Worm (Caenorhabditis elegans) whole organism, late embryonic: ENCODE measurements around the gene lat-2.

Experiments used
- C08G9.2 ChIP-seq: sonication (generic microtip); optimal IDR thresholded peaks from 2 replicates; lab custom pipeline; 2016; ENCODE audit warnings: mild to moderate bottlenecking, missing genetic modification characterization, moderate library complexity, missing compliant biosample characterization
- C38D4.7 ChIP-seq: fragments of 200-800 bp; sonication (Bioruptor generic); optimal IDR thresholded peaks from 2 replicates; lab custom pipeline; 2018; ENCODE audit warnings: mild to moderate bottlenecking, missing genetic modification characterization, moderate library complexity, missing compliant biosample characterization
- F13H6.1 ChIP-seq: sonication (generic microtip); optimal IDR thresholded peaks from 2 replicates; lab custom pipeline; 2016; ENCODE audit warnings: missing genetic modification characterization, missing compliant biosample characterization
- K02D7.2 ChIP-seq: sonication (generic microtip); optimal IDR thresholded peaks from 2 replicates; lab custom pipeline; 2017; ENCODE audit warnings: mild to moderate bottlenecking, missing genetic modification characterization, missing compliant biosample characterization
- K09A11.1 ChIP-seq: sonication (generic microtip); optimal IDR thresholded peaks from 2 replicates; lab custom pipeline; 2017; ENCODE audit warnings: antibody characterized with exemption, mild to moderate bottlenecking, missing genetic modification characterization, missing compliant biosample characterization; ENCODE audit not compliant: insufficient read depth
- T23F11.4 ChIP-seq: fragments of 200-800 bp; sonication (Bioruptor generic); optimal IDR thresholded peaks from 2 replicates; lab custom pipeline; 2018; ENCODE audit warnings: mild to moderate bottlenecking, missing genetic modification characterization, missing compliant biosample characterization
- Y22D7AL.16 ChIP-seq: sonication (generic microtip); optimal IDR thresholded peaks from 2 replicates; lab custom pipeline; 2016; ENCODE audit warnings: missing genetic modification characterization, missing compliant biosample characterization
- ahr-1 ChIP-seq: sonication (generic microtip); optimal IDR thresholded peaks from 2 replicates; lab custom pipeline; 2016; ENCODE audit warnings: missing genetic modification characterization, missing compliant biosample characterization
- ceh-18 ChIP-seq: sonication (generic microtip); optimal IDR thresholded peaks from 2 replicates; lab custom pipeline; 2016; ENCODE audit warnings: missing genetic modification characterization, missing compliant biosample characterization
- ceh-19 ChIP-seq: fragments of 200-800 bp; sonication (Bioruptor generic); optimal IDR thresholded peaks from 2 replicates; lab custom pipeline; 2018; ENCODE audit warnings: mild to moderate bottlenecking, missing genetic modification characterization, missing compliant biosample characterization
- ceh-2 ChIP-seq: sonication (generic microtip); optimal IDR thresholded peaks from 2 replicates; lab custom pipeline; 2016; ENCODE audit warnings: missing genotype, missing genetic modification characterization, missing compliant biosample characterization
- ceh-22 ChIP-seq: sonication (generic microtip); optimal IDR thresholded peaks from 2 replicates; lab custom pipeline; 2017; ENCODE audit warnings: missing biosample characterization, missing genetic modification characterization
- ceh-31 ChIP-seq: sonication (generic microtip); optimal IDR thresholded peaks from 2 replicates; lab custom pipeline; 2016; ENCODE audit warnings: missing genetic modification characterization, missing compliant biosample characterization
- ceh-45 ChIP-seq: fragments of 200-800 bp; sonication (Bioruptor generic); IDR thresholded peaks from 2 replicates; pipeline ENCODE4 v1.3.6; 2022; ENCODE audit warnings: missing genetic modification reagents, missing genetic modification characterization, missing compliant biosample characterization
- ceh-48 ChIP-seq: sonication (generic microtip); optimal IDR thresholded peaks from 2 replicates; lab custom pipeline; 2016; ENCODE audit warnings: missing genetic modification characterization, inconsistent platforms, missing compliant biosample characterization
- dmd-4 ChIP-seq: sonication (generic microtip); optimal IDR thresholded peaks from 2 replicates; lab custom pipeline; 2016; ENCODE audit warnings: borderline replicate concordance, missing genetic modification characterization, missing compliant biosample characterization
- elt-4 ChIP-seq: sonication (generic microtip); optimal IDR thresholded peaks from 2 replicates; lab custom pipeline; 2016; ENCODE audit warnings: missing genetic modification characterization, missing compliant biosample characterization
- ets-4 ChIP-seq: sonication (generic microtip); optimal IDR thresholded peaks from 2 replicates; lab custom pipeline; 2016; ENCODE audit warnings: missing genetic modification characterization, missing compliant biosample characterization
- eyg-1 ChIP-seq: sonication (generic microtip); optimal IDR thresholded peaks from 2 replicates; lab custom pipeline; 2016; ENCODE audit warnings: missing genotype, missing genetic modification characterization, missing compliant biosample characterization
- fax-1 ChIP-seq: sonication (generic microtip); optimal IDR thresholded peaks from 2 replicates; lab custom pipeline; 2016; ENCODE audit warnings: missing genotype, missing genetic modification characterization, missing compliant biosample characterization
- fkh-6 ChIP-seq: sonication (generic microtip); optimal IDR thresholded peaks from 2 replicates; lab custom pipeline; 2016; ENCODE audit warnings: missing genetic modification characterization, missing compliant biosample characterization
- gmeb-2 ChIP-seq: sonication (generic microtip); optimal IDR thresholded peaks from 2 replicates; lab custom pipeline; 2016; ENCODE audit warnings: missing genetic modification characterization, inconsistent platforms, missing compliant biosample characterization
- hlh-13 ChIP-seq: fragments of 200-800 bp; sonication (Bioruptor generic); optimal IDR thresholded peaks from 2 replicates; lab custom pipeline; 2018; ENCODE audit warnings: mild to moderate bottlenecking, missing genetic modification characterization, missing compliant biosample characterization
- hlh-15 ChIP-seq: sonication (generic microtip); optimal IDR thresholded peaks from 2 replicates; lab custom pipeline; 2016; ENCODE audit warnings: missing genetic modification characterization, missing compliant biosample characterization
- hlh-30 ChIP-seq: sonication (generic microtip); optimal IDR thresholded peaks from 2 replicates; lab custom pipeline; 2017; ENCODE audit warnings: antibody characterized with exemption, missing genetic modification characterization, missing compliant biosample characterization; ENCODE audit not compliant: insufficient read depth
- hlh-6 ChIP-seq: sonication (generic microtip); optimal IDR thresholded peaks from 2 replicates; lab custom pipeline; 2016; ENCODE audit warnings: missing genotype, missing genetic modification characterization, missing compliant biosample characterization
- hlh-8 ChIP-seq: sonication (generic microtip); optimal IDR thresholded peaks from 2 replicates; lab custom pipeline; 2016; ENCODE audit warnings: missing genotype, missing genetic modification characterization, missing compliant biosample characterization
- lim-6 ChIP-seq: sonication (generic microtip); optimal IDR thresholded peaks from 2 replicates; lab custom pipeline; 2016; ENCODE audit warnings: missing genetic modification characterization, missing compliant biosample characterization
- madf-2 ChIP-seq: sonication (generic microtip); optimal IDR thresholded peaks from 2 replicates; lab custom pipeline; 2017; ENCODE audit warnings: missing genetic modification characterization, missing compliant biosample characterization
- mec-3 ChIP-seq: sonication (generic microtip); optimal IDR thresholded peaks from 2 replicates; lab custom pipeline; 2016; ENCODE audit warnings: borderline replicate concordance, missing genetic modification characterization, missing compliant biosample characterization
- odd-2 ChIP-seq: sonication (generic microtip); optimal IDR thresholded peaks from 2 replicates; lab custom pipeline; 2017; ENCODE audit warnings: antibody characterized with exemption, mild to moderate bottlenecking, missing genetic modification characterization, missing compliant biosample characterization
- pag-3 ChIP-seq: sonication (generic microtip); optimal IDR thresholded peaks from 2 replicates; lab custom pipeline; 2016; ENCODE audit warnings: missing compliant biosample characterization, missing genetic modification characterization, borderline replicate concordance
- pat-9 ChIP-seq: fragments of 200-800 bp; sonication (Bioruptor generic); optimal IDR thresholded peaks from 2 replicates; lab custom pipeline; 2018; ENCODE audit warnings: mild to moderate bottlenecking, missing genetic modification characterization, moderate library complexity, missing compliant biosample characterization
- pha-4 ChIP-seq: fragments of 150-350 bp; optimal IDR thresholded peaks from 2 replicates; lab custom pipeline; 2018; ENCODE audit warnings: missing biosample characterization, missing genetic modification reagents, missing genetic modification characterization
- pqm-1 ChIP-seq: sonication (generic microtip); optimal IDR thresholded peaks from 2 replicates; lab custom pipeline; 2016; ENCODE audit warnings: missing genetic modification characterization, missing compliant biosample characterization
- pros-1 ChIP-seq: fragments of 150-350 bp; optimal IDR thresholded peaks from 2 replicates; lab custom pipeline; 2014; ENCODE audit warnings: missing biosample characterization, missing genetic modification reagents, missing genetic modification characterization
- rnt-1 ChIP-seq: sonication (generic microtip); optimal IDR thresholded peaks from 2 replicates; lab custom pipeline; 2016; ENCODE audit warnings: missing genetic modification characterization, missing compliant biosample characterization
- sdc-2 ChIP-seq: sonication (generic microtip); optimal IDR thresholded peaks from 2 replicates; lab custom pipeline; 2016; ENCODE audit warnings: missing genotype, missing genetic modification characterization, missing compliant biosample characterization
- sox-2 ChIP-seq: fragments of 200-800 bp; sonication (Bioruptor generic); IDR thresholded peaks from 2 replicates; pipeline ENCODE4 v1.3.6; 2022; ENCODE audit warnings: missing genetic modification reagents, missing genetic modification characterization, missing compliant biosample characterization
- sox-4 ChIP-seq: sonication (generic microtip); optimal IDR thresholded peaks from 2 replicates; lab custom pipeline; 2017; ENCODE audit warnings: mild to moderate bottlenecking, missing genetic modification characterization, inconsistent platforms, missing compliant biosample characterization
- tbx-7 ChIP-seq: sonication (generic microtip); optimal IDR thresholded peaks from 2 replicates; lab custom pipeline; 2016; ENCODE audit warnings: missing genotype, missing genetic modification characterization, missing compliant biosample characterization
- unc-3 ChIP-seq, 2 experiments: fragments of 200-800 bp in 1 of 2; sonication (Bioruptor generic) in 1 of 2; sonication (generic microtip) in 1 of 2; conservative IDR thresholded peaks in 1 of 2; optimal IDR thresholded peaks in 1 of 2; 2 replicates each; pipeline versions ENCODE4 v1.3.6 to Lab custom; 2016 to 2022; ENCODE audit warnings: missing compliant biosample characterization in 2 of 2, missing genetic modification characterization in 2 of 2, missing genetic modification reagents in 1 of 2
- unc-42 ChIP-seq: sonication (generic microtip); optimal IDR thresholded peaks from 2 replicates; lab custom pipeline; 2016; ENCODE audit warnings: missing genotype, missing genetic modification characterization, missing compliant biosample characterization
- ztf-16 ChIP-seq: sonication (generic microtip); optimal IDR thresholded peaks from 2 replicates; lab custom pipeline; 2017; ENCODE audit warnings: missing genetic modification characterization, missing compliant biosample characterization

Gene lat-2

ce11 chrII:4372867-4373397, 14.1 kb downstream of the lat-2 start:
- TF ChIP-seq ztf-16 (tag; lab: Kevin White, UChicago) (no peak), gmeb-2 (tag; lab: Kevin White, UChicago) (no peak), fkh-6 (tag; lab: Kevin White, UChicago) (peak; percentile 48)

- no peak for TF ChIP-seq pat-9
- no peak for TF ChIP-seq ceh-2 (tag; lab: Kevin White, UChicago)
- TF ChIP-seq madf-2, result no peak
- TF ChIP-seq pqm-1 (tag; lab: Kevin White, UChicago), result no peak
- no peak for TF ChIP-seq hlh-6 (tag; lab: Kevin White, UChicago)
- no peak for TF ChIP-seq ceh-45
- no peak for TF ChIP-seq ahr-1 (tag; lab: Kevin White, UChicago)
- no peak for TF ChIP-seq ceh-18 (tag; lab: Kevin White, UChicago)
- no peak for TF ChIP-seq tbx-7 (tag; lab: Kevin White, UChicago)
- TF ChIP-seq pha-4 (tag; lab: Kevin White, UChicago), result no peak
- TF ChIP-seq K09A11.1, result no peak
- TF ChIP-seq F13H6.1 (tag; lab: Kevin White, UChicago), result no peak
- no peak for TF ChIP-seq unc-42 (tag; lab: Kevin White, UChicago)
- TF ChIP-seq lim-6 (tag; lab: Kevin White, UChicago), result no peak
- no peak for TF ChIP-seq elt-4 (tag; lab: Kevin White, UChicago)
- TF ChIP-seq hlh-30 (tag; lab: Kevin White, UChicago), result no peak
- TF ChIP-seq dmd-4, result no peak
- no peak for TF ChIP-seq rnt-1 (tag; lab: Kevin White, UChicago)
- TF ChIP-seq unc-3 (GFP tag; conservative IDR thresholded peaks at IDR 0.05; lab: Robert Waterston, UW), result no peak
- TF ChIP-seq unc-3 (tag; optimal IDR thresholded peaks at IDR 0.05; lab: Kevin White, UChicago), result no peak
- no peak for TF ChIP-seq sox-2
Observed at ce11 chrII:4374885-4375284, 16.0 kb downstream of the lat-2 start.

- TF ChIP-seq F13H6.1 (tag; lab: Kevin White, UChicago) (peak; percentile 20), ceh-2 (tag; lab: Kevin White, UChicago) (no peak), sdc-2 (tag; lab: Kevin White, UChicago) (peak; percentile 62), hlh-13 (GFP tag; lab: Kevin White, UChicago) (peak; percentile 52), madf-2 (peak; percentile 88), hlh-8 (tag; lab: Kevin White, UChicago) (no peak), ceh-22 (tag; lab: Kevin White, UChicago) (peak; percentile 30), ceh-45 (no peak), ceh-19 (GFP tag; lab: Kevin White, UChicago) (peak; percentile 87), hlh-30 (tag; lab: Kevin White, UChicago) (peak; percentile 92), fax-1 (tag; lab: Kevin White, UChicago) (peak; percentile 3), rnt-1 (tag; lab: Kevin White, UChicago) (peak; percentile 77), Y22D7AL.16 (tag; lab: Kevin White, UChicago) (peak; percentile 43), unc-42 (tag; lab: Kevin White, UChicago) (peak; percentile 0), ceh-31 (tag; lab: Kevin White, UChicago) (peak; percentile 86), sox-4 (tag; lab: Kevin White, UChicago) (peak; percentile 52), mec-3 (tag; lab: Kevin White, UChicago) (no peak), tbx-7 (tag; lab: Kevin White, UChicago) (no peak), hlh-6 (tag; lab: Kevin White, UChicago) (no peak), T23F11.4 (peak; percentile 86), K02D7.2 (tag; lab: Kevin White, UChicago) (peak; percentile 30), C38D4.7 (peak; percentile 57), pag-3 (no peak), K09A11.1 (no peak), eyg-1 (tag; lab: Kevin White, UChicago) (peak; percentile 5), pros-1 (peak; percentile 89), fkh-6 (tag; lab: Kevin White, UChicago) (peak; percentile 75), ets-4 (tag; lab: Kevin White, UChicago) (peak; percentile 75), hlh-15 (tag; lab: Kevin White, UChicago) (no peak), ceh-48 (peak; percentile 84), sox-2 (peak; percentile 54; the same call in 1 of the 2 replicates), gmeb-2 (tag; lab: Kevin White, UChicago) (peak; percentile 62), odd-2 (no peak), C08G9.2 (tag; lab: Kevin White, UChicago) (peak; percentile 51)
Observed at ce11 chrII:4376295-4377172, 17.7 kb downstream of the lat-2 start, which contains the start of gene ntl-2. TSS of gene ntl-2 (minus strand) at chrII:4376465.
